Worm (Caenorhabditis elegans) whole organism, L1 larva: ENCODE measurements around the gene fem-3.

Experiments
- C04F5.9 ChIP-seq: sonication (generic microtip); optimal IDR thresholded peaks from 2 replicates; lab custom pipeline; 2016; ENCODE audit warnings: missing genetic modification characterization, missing compliant biosample characterization
- C34B4.2 ChIP-seq: sonication (generic microtip); optimal IDR thresholded peaks from 2 replicates; lab custom pipeline; 2017; ENCODE audit warnings: mild to moderate bottlenecking, missing genetic modification characterization, missing compliant biosample characterization
- F16B12.6 ChIP-seq: fragments of 150-350 bp; optimal IDR thresholded peaks from 2 replicates; lab custom pipeline; 2014; ENCODE audit warnings: missing biosample characterization, missing genetic modification characterization
- Y116A8C.19 ChIP-seq: sonication (generic microtip); optimal IDR thresholded peaks from 2 replicates; lab custom pipeline; 2016; ENCODE audit warnings: missing compliant biosample characterization, missing genetic modification characterization, borderline replicate concordance
- aha-1 ChIP-seq: fragments of 150-350 bp; optimal IDR thresholded peaks from 2 replicates; lab custom pipeline; 2014; ENCODE audit warnings: missing biosample characterization, missing genetic modification characterization
- aly-2 ChIP-seq: fragments of 150-350 bp; optimal IDR thresholded peaks from 2 replicates; lab custom pipeline; 2014; ENCODE audit warnings: missing biosample characterization, missing genetic modification characterization
- ama-1 ChIP-seq: fragments of 150-350 bp; optimal IDR thresholded peaks from 2 replicates; lab custom pipeline; 2014
- blmp-1 ChIP-seq: fragments of 150-350 bp; optimal IDR thresholded peaks from 2 replicates; lab custom pipeline; 2014; ENCODE audit warnings: missing biosample characterization, missing genetic modification characterization
- ceh-63 ChIP-seq: fragments of 200-800 bp; sonication (Bioruptor generic); optimal IDR thresholded peaks from 2 replicates; lab custom pipeline; 2018; ENCODE audit warnings: mild to moderate bottlenecking, missing genetic modification characterization, missing compliant biosample characterization
- ceh-8 ChIP-seq: fragments of 200-800 bp; sonication (Bioruptor generic); optimal IDR thresholded peaks from 2 replicates; lab custom pipeline; 2018; ENCODE audit warnings: mild to moderate bottlenecking, missing genetic modification characterization, moderate library complexity, missing compliant biosample characterization
- ceh-82 ChIP-seq, 3 experiments: fragments of 150-350 bp in 1 of 3; sonication (generic microtip) in 2 of 3; optimal IDR thresholded peaks; 2 replicates each; lab custom pipeline; 2014 to 2017; ENCODE audit warnings: missing biosample characterization in 3 of 3, missing genetic modification characterization in 3 of 3
- ceh-88 ChIP-seq: fragments of 200-800 bp; sonication (Bioruptor generic); IDR thresholded peaks from 2 replicates; pipeline ENCODE4 v1.3.6; 2022; ENCODE audit warnings: missing genetic modification characterization, missing compliant biosample characterization
- ceh-90 ChIP-seq: sonication (generic microtip); optimal IDR thresholded peaks from 2 replicates; lab custom pipeline; 2016; ENCODE audit warnings: missing genetic modification characterization, missing compliant biosample characterization
- ces-1 ChIP-seq: fragments of 150-350 bp; optimal IDR thresholded peaks from 2 replicates; lab custom pipeline; 2014; ENCODE audit warnings: missing biosample characterization, missing genetic modification reagents, missing genetic modification characterization
- efl-1 ChIP-seq, 4 experiments: fragments of 150-350 bp; optimal IDR thresholded peaks in 3 of 4; peaks in 1 of 4; 1 replicate in 1 of 4; 2 replicates in 3 of 4; lab custom pipeline; 2014; ENCODE audit warnings: missing biosample characterization in 2 of 4, missing genetic modification characterization in 2 of 4, missing genetic modification reagents in 2 of 4
- efl-3 ChIP-seq: fragments of 200-800 bp; sonication (Bioruptor generic); optimal IDR thresholded peaks from 2 replicates; lab custom pipeline; 2018; ENCODE audit warnings: mild to moderate bottlenecking, missing genetic modification characterization, missing compliant biosample characterization
- elt-3 ChIP-seq, 6 experiments: fragments of 150-350 bp in 1 of 6; sonication (generic microtip); optimal IDR thresholded peaks; 2 replicates each; lab custom pipeline; 2017 to 2018; ENCODE audit warnings: missing biosample characterization in 6 of 6, missing genetic modification characterization in 6 of 6, inconsistent platforms in 1 of 6
- fkh-10 ChIP-seq: sonication (generic microtip); optimal IDR thresholded peaks from 2 replicates; lab custom pipeline; 2017; ENCODE audit warnings: missing biosample characterization, missing genetic modification reagents, missing genetic modification characterization
- grh-1 ChIP-seq: fragments of 200-800 bp; sonication (Bioruptor generic); IDR thresholded peaks from 2 replicates; pipeline ENCODE4 v1.3.6; 2022; ENCODE audit warnings: missing genetic modification reagents, missing genetic modification characterization, missing compliant biosample characterization
- hlh-17 ChIP-seq: fragments of 200-800 bp; sonication (Bioruptor generic); optimal IDR thresholded peaks from 2 replicates; lab custom pipeline; 2018; ENCODE audit warnings: missing genetic modification characterization, mild to moderate bottlenecking, missing compliant biosample characterization, moderate library complexity, borderline replicate concordance
- jun-1 ChIP-seq: fragments of 150-350 bp; optimal IDR thresholded peaks from 2 replicates; lab custom pipeline; 2014; ENCODE audit warnings: missing biosample characterization, missing genetic modification reagents, missing genetic modification characterization
- lin-14 ChIP-seq: fragments of 200-800 bp; sonication (Bioruptor generic); optimal IDR thresholded peaks from 2 replicates; lab custom pipeline; 2018; ENCODE audit warnings: mild to moderate bottlenecking, missing genetic modification characterization, moderate library complexity, missing compliant biosample characterization
- lin-39 ChIP-seq: fragments of 150-350 bp; optimal IDR thresholded peaks from 2 replicates; lab custom pipeline; 2014; ENCODE audit warnings: missing biosample characterization, missing genetic modification reagents, missing genetic modification characterization
- lsy-2 ChIP-seq, 2 experiments: fragments of 150-350 bp; optimal IDR thresholded peaks; 2 replicates each; lab custom pipeline; 2014; ENCODE audit warnings: missing biosample characterization in 2 of 2, missing genetic modification characterization in 2 of 2
- mab-9 ChIP-seq: fragments of 200-800 bp; sonication (Bioruptor generic); IDR thresholded peaks from 2 replicates; pipeline ENCODE4 v1.3.6; 2022; ENCODE audit warnings: missing genetic modification reagents, missing genetic modification characterization, missing compliant biosample characterization
- mdl-1 ChIP-seq, 2 experiments: fragments of 150-350 bp; optimal IDR thresholded peaks; 2 replicates each; lab custom pipeline; 2014 to 2017; ENCODE audit warnings: missing biosample characterization in 2 of 2, missing genetic modification characterization in 2 of 2, inconsistent platforms in 1 of 2
- mef-2 ChIP-seq: fragments of 150-350 bp; optimal IDR thresholded peaks from 2 replicates; lab custom pipeline; 2014; ENCODE audit warnings: missing biosample characterization, missing genetic modification characterization
- mep-1 ChIP-seq: fragments of 150-350 bp; optimal IDR thresholded peaks from 2 replicates; lab custom pipeline; 2014; ENCODE audit warnings: missing biosample characterization, missing genetic modification characterization
- nhr-11 ChIP-seq: fragments of 150-350 bp; optimal IDR thresholded peaks from 2 replicates; lab custom pipeline; 2014; ENCODE audit warnings: missing biosample characterization, missing genetic modification characterization
- nhr-237 ChIP-seq: fragments of 150-350 bp; optimal IDR thresholded peaks from 2 replicates; lab custom pipeline; 2014; ENCODE audit warnings: missing biosample characterization, missing genetic modification characterization
- nhr-28 ChIP-seq: fragments of 150-350 bp; optimal IDR thresholded peaks from 2 replicates; lab custom pipeline; 2014; ENCODE audit warnings: missing biosample characterization, missing genetic modification characterization
- nhr-84 ChIP-seq: sonication (generic microtip); optimal IDR thresholded peaks from 2 replicates; lab custom pipeline; 2017; ENCODE audit warnings: missing biosample characterization, missing genetic modification characterization
- pag-3 ChIP-seq: sonication (generic microtip); optimal IDR thresholded peaks from 2 replicates; lab custom pipeline; 2017; ENCODE audit warnings: missing genetic modification characterization, mild to moderate bottlenecking, missing compliant biosample characterization, antibody characterized with exemption, borderline replicate concordance; ENCODE audit not compliant: insufficient read depth
- pax-3 ChIP-seq: fragments of 200-800 bp; sonication (Bioruptor generic); optimal IDR thresholded peaks from 2 replicates; lab custom pipeline; 2018; ENCODE audit warnings: mild to moderate bottlenecking, missing genetic modification characterization, moderate library complexity, missing compliant biosample characterization
- rnt-1 ChIP-seq: sonication (generic microtip); optimal IDR thresholded peaks from 2 replicates; lab custom pipeline; 2016; ENCODE audit warnings: mild to moderate bottlenecking, missing genetic modification characterization, moderate library complexity, missing compliant biosample characterization
- skn-1 ChIP-seq: fragments of 150-350 bp; optimal IDR thresholded peaks from 2 replicates; lab custom pipeline; 2014; ENCODE audit warnings: missing biosample characterization, missing genetic modification characterization
- snu-23 ChIP-seq: sonication (generic microtip); optimal IDR thresholded peaks from 2 replicates; lab custom pipeline; 2016; ENCODE audit warnings: missing genetic modification characterization, missing compliant biosample characterization
- sox-4 ChIP-seq: sonication (generic microtip); optimal IDR thresholded peaks from 2 replicates; lab custom pipeline; 2016; ENCODE audit warnings: missing genetic modification characterization, missing compliant biosample characterization
- swsn-7 ChIP-seq: sonication (generic microtip); optimal IDR thresholded peaks from 2 replicates; lab custom pipeline; 2016; ENCODE audit warnings: missing genetic modification characterization, missing compliant biosample characterization
- tbx-2 ChIP-seq: sonication (generic microtip); optimal IDR thresholded peaks from 2 replicates; lab custom pipeline; 2016; ENCODE audit warnings: missing genetic modification characterization, missing compliant biosample characterization
- tlp-1 ChIP-seq: fragments of 150-350 bp; optimal IDR thresholded peaks from 2 replicates; lab custom pipeline; 2014; ENCODE audit warnings: missing biosample characterization, missing genetic modification characterization
- unc-130 ChIP-seq: fragments of 150-350 bp; optimal IDR thresholded peaks from 2 replicates; lab custom pipeline; 2017; ENCODE audit warnings: missing biosample characterization, missing genetic modification characterization, inconsistent platforms
- unc-62 ChIP-seq: fragments of 150-350 bp; optimal IDR thresholded peaks from 2 replicates; lab custom pipeline; 2014; ENCODE audit warnings: missing biosample characterization, missing genetic modification reagents, missing genetic modification characterization
- unc-98 ChIP-seq: fragments of 200-800 bp; sonication (Bioruptor generic); IDR thresholded peaks from 2 replicates; pipeline ENCODE4 v1.3.6; 2022; ENCODE audit warnings: missing genetic modification characterization, missing compliant biosample characterization
- zag-1 ChIP-seq: fragments of 150-350 bp; optimal IDR thresholded peaks from 2 replicates; lab custom pipeline; 2014; ENCODE audit warnings: missing biosample characterization, missing genetic modification characterization
- zip-4 ChIP-seq: fragments of 200-800 bp; sonication (Bioruptor generic); optimal IDR thresholded peaks from 2 replicates; lab custom pipeline; 2018; ENCODE audit warnings: mild to moderate bottlenecking, missing genetic modification characterization, moderate library complexity, missing compliant biosample characterization

Gene fem-3

ce11 chrIV:9080201-9080600 is 24.6 kb upstream of the fem-3 start (continued):
- TF ChIP-seq mab-9 (GFP tag; lab: Robert Waterston, UW) (no peak), lin-14 (GFP tag; lab: Kevin White, UChicago) (peak; percentile 78)

ce11 chrIV:9082055-9082454 is 22.7 kb upstream of the fem-3 start, which contains the start of gene twk-8:
Gene twk-8 (plus strand): TSS chrIV:9082355.
- TF ChIP-seq lsy-2 (tag; optimal IDR thresholded peaks at IDR 0.05; lab: Kevin White, UChicago), result no peak
- TF ChIP-seq nhr-28 (tag; lab: Kevin White, UChicago), result no peak
- TF ChIP-seq ceh-8 (GFP tag; lab: Kevin White, UChicago), result no peak
- TF ChIP-seq zag-1 (tag; lab: Kevin White, UChicago), result no peak
- TF ChIP-seq, all 84 proteins: peak for 0

ce11 chrIV:9088294-9088693 is 16.5 kb upstream of the fem-3 start, which contains the start of gene msa-1:
Gene msa-1 (plus strand): TSS chrIV:9088594.
- TF ChIP-seq efl-3 (no peak), nhr-28 (tag; lab: Kevin White, UChicago) (no peak), ceh-90 (tag; lab: Kevin White, UChicago) (no peak), nhr-237 (no peak), ceh-82 (tag; optimal IDR thresholded peaks at IDR 0.05; lab: Kevin White, UChicago) (no peak), lin-14 (GFP tag; lab: Kevin White, UChicago) (peak; percentile 5), sox-4 (tag; lab: Kevin White, UChicago) (no peak), ceh-88 (GFP tag; lab: Robert Waterston, UW) (no peak), tbx-2 (tag; lab: Kevin White, UChicago) (no peak), pax-3 (tag; lab: Kevin White, UChicago) (no peak), ama-1 (peak; percentile 33), ces-1 (GFP tag; lab: Kevin White, UChicago) (no peak), pag-3 (tag; lab: Kevin White, UChicago) (no peak), blmp-1 (tag; lab: Kevin White, UChicago) (peak; percentile 35), C34B4.2 (tag; lab: Kevin White, UChicago) (no peak), aly-2 (tag; lab: Kevin White, UChicago) (no peak), snu-23 (no peak), mdl-1 (tag; optimal IDR thresholded peaks at IDR 0.05; lab: Kevin White, UChicago) (no peak), C04F5.9 (no peak), grh-1 (no peak), elt-3 (tag; optimal IDR thresholded peaks at IDR 0.05; lab: Kevin White, UChicago) (no peak), unc-98 (GFP tag; lab: Robert Waterston, UW) (no peak), nhr-11 (tag; lab: Kevin White, UChicago) (no peak), tlp-1 (tag; lab: Kevin White, UChicago) (no peak), Y116A8C.19 (no peak), rnt-1 (tag; lab: Kevin White, UChicago) (peak; percentile 16), mep-1 (tag; lab: Kevin White, UChicago) (peak; percentile 31), hlh-17 (GFP tag; lab: Kevin White, UChicago) (no peak), zip-4 (GFP tag; lab: Kevin White, UChicago) (no peak), nhr-84 (no peak), F16B12.6 (tag; lab: Kevin White, UChicago) (no peak), unc-130 (tag; lab: Kevin White, UChicago) (no peak)

ce11 chrIV:9090538-9091195 is 14.1 kb upstream of the fem-3 start:
- TF ChIP-seq mef-2, result no peak
- no peak for TF ChIP-seq ceh-63
- TF ChIP-seq swsn-7 (tag; lab: Kevin White, UChicago), result no peak
- TF ChIP-seq tlp-1 (tag; lab: Kevin White, UChicago), result no peak
- TF ChIP-seq mab-9 (GFP tag; lab: Robert Waterston, UW), result no peak
- TF ChIP-seq aha-1, result no peak
- peak; percentile 16 for TF ChIP-seq tbx-2 (tag; lab: Kevin White, UChicago)
- TF ChIP-seq nhr-28 (tag; lab: Kevin White, UChicago), result no peak
- no peak for TF ChIP-seq unc-62 (GFP tag; lab: Kevin White, UChicago)
- peak in 1 of 2 experiments; percentile 10 for TF ChIP-seq efl-1 (optimal IDR thresholded peaks at IDR 0.05; lab: Kevin White, UChicago)
- TF ChIP-seq efl-1 (GFP tag; optimal IDR thresholded peaks at IDR 0.05 in 1 of 2; lab: Kevin White, UChicago), result peak in 1 of 2 experiments; percentile 85
- no peak for TF ChIP-seq zip-4 (GFP tag; lab: Kevin White, UChicago)
- TF ChIP-seq skn-1 (tag; lab: Kevin White, UChicago), result peak; percentile 40
- TF ChIP-seq jun-1, result no peak
- no peak for TF ChIP-seq pax-3 (tag; lab: Kevin White, UChicago)
- peak; percentile 72 for TF ChIP-seq lin-14 (GFP tag; lab: Kevin White, UChicago)
- peak in 2 of 6 experiments; percentile 10 to 55 for TF ChIP-seq elt-3 (tag; optimal IDR thresholded peaks at IDR 0.05; lab: Kevin White, UChicago)
- TF ChIP-seq pag-3 (tag; lab: Kevin White, UChicago), result no peak
- TF ChIP-seq fkh-10 (GFP tag; lab: Kevin White, UChicago), result no peak
- TF ChIP-seq lin-39 (tag; lab: Kevin White, UChicago), result no peak
